Fruit fly (Drosophila melanogaster) whole organism, embryonic: Measurements from ENCODE around the gene CG12728.

ENCODE experiments used
- CG10979 ChIP-seq: fragments of 200-800 bp; sonication (Bioruptor generic); optimal IDR thresholded peaks from 2 replicates; lab custom pipeline; 2018; ENCODE audit warnings: missing biosample characterization, mild to moderate bottlenecking, missing genetic modification characterization, moderate library complexity
- CG13287 ChIP-seq: fragments of 200-800 bp; sonication (Bioruptor generic); IDR thresholded peaks from 2 replicates; pipeline ENCODE4 v1.3.6; 2022; ENCODE audit warnings: missing biosample characterization, missing genetic modification characterization; ENCODE audit not compliant: partially characterized antibody
- CG14860 ChIP-seq: fragments of 200-800 bp; sonication (Bioruptor generic); IDR thresholded peaks from 3 replicates; pipeline ENCODE4 v1.3.6; 2022; ENCODE audit warnings: missing biosample characterization, missing genetic modification characterization; ENCODE audit not compliant: partially characterized antibody
- CG15479 ChIP-seq: fragments of 200-800 bp; sonication (Bioruptor generic); optimal IDR thresholded peaks from 3 replicates; lab custom pipeline; 2019; ENCODE audit warnings: missing biosample characterization, mild to moderate bottlenecking, missing genetic modification characterization, moderate library complexity
- CG15514 ChIP-seq: fragments of 200-800 bp; sonication (Bioruptor generic); optimal IDR thresholded peaks from 3 replicates; lab custom pipeline; 2017; ENCODE audit warnings: missing biosample characterization, missing genetic modification characterization, mild to moderate bottlenecking, moderate library complexity, missing genetic modification reagents
- CG17912 ChIP-seq: fragments of 200-800 bp; sonication (Bioruptor generic); optimal IDR thresholded peaks from 2 replicates; lab custom pipeline; 2018; ENCODE audit warnings: missing biosample characterization, mild to moderate bottlenecking, missing genetic modification characterization
- CG2116 ChIP-seq: fragments of 200-800 bp; sonication (Bioruptor generic); optimal IDR thresholded peaks from 3 replicates; lab custom pipeline; 2018; ENCODE audit warnings: missing biosample characterization, mild to moderate bottlenecking, missing genetic modification characterization
- CG34224 ChIP-seq: fragments of 200-800 bp; sonication (Bioruptor generic); IDR thresholded peaks from 3 replicates; pipeline ENCODE4 v1.3.6; 2022; ENCODE audit warnings: missing biosample characterization, missing genetic modification characterization; ENCODE audit not compliant: partially characterized antibody
- CG3995 ChIP-seq: fragments of 200-800 bp; sonication (Bioruptor generic); optimal IDR thresholded peaks from 3 replicates; lab custom pipeline; 2016; ENCODE audit warnings: missing biosample characterization, missing genetic modification characterization
- CG42726 ChIP-seq: fragments of 200-800 bp; sonication (Bioruptor generic); IDR thresholded peaks from 2 replicates; pipeline ENCODE4 v1.3.6; 2022; ENCODE audit warnings: missing biosample characterization, missing genetic modification characterization; ENCODE audit not compliant: partially characterized antibody
- CG6765 ChIP-seq: fragments of 200-800 bp; sonication (Bioruptor generic); optimal IDR thresholded peaks from 3 replicates; lab custom pipeline; 2017; ENCODE audit warnings: missing biosample characterization, mild to moderate bottlenecking, missing genetic modification characterization
- CG6791 ChIP-seq: fragments of 200-800 bp; sonication (Bioruptor generic); IDR thresholded peaks from 3 replicates; pipeline ENCODE4 v1.3.6; 2022; ENCODE audit warnings: missing biosample characterization, missing genetic modification characterization; ENCODE audit not compliant: partially characterized antibody
- Doc3 ChIP-seq: fragments of 200-800 bp; sonication (Bioruptor generic); IDR thresholded peaks from 3 replicates; pipeline ENCODE4 v1.3.6; 2022; ENCODE audit warnings: missing biosample characterization, missing genetic modification characterization; ENCODE audit not compliant: partially characterized antibody
- Dp ChIP-seq: fragments of 200-800 bp; sonication (Bioruptor generic); optimal IDR thresholded peaks from 2 replicates; lab custom pipeline; 2018; ENCODE audit warnings: missing biosample characterization, mild to moderate bottlenecking, missing genetic modification characterization, moderate library complexity
- Dref ChIP-seq: fragments of 200-800 bp; sonication (Bioruptor generic); IDR thresholded peaks from 2 replicates; pipeline ENCODE4 v1.3.6; 2022; ENCODE audit warnings: missing biosample characterization, missing genetic modification characterization
- E2f2 ChIP-seq: fragments of 200-800 bp; sonication (Bioruptor generic); IDR thresholded peaks from 2 replicates; pipeline ENCODE4 v1.3.6; 2022; ENCODE audit warnings: missing biosample characterization, missing genetic modification characterization
- H15 ChIP-seq: fragments of 200-800 bp; sonication (Bioruptor generic); IDR thresholded peaks from 3 replicates; pipeline ENCODE4 v1.3.6; 2022; ENCODE audit warnings: missing biosample characterization, missing genetic modification characterization
- HLH4C ChIP-seq: fragments of 200-800 bp; sonication (Bioruptor generic); IDR thresholded peaks from 3 replicates; pipeline ENCODE4 v1.3.6; 2022; ENCODE audit warnings: missing biosample characterization, missing genetic modification characterization; ENCODE audit not compliant: partially characterized antibody
- Hand ChIP-seq: fragments of 200-800 bp; sonication (Bioruptor generic); optimal IDR thresholded peaks from 2 replicates; lab custom pipeline; 2017; ENCODE audit warnings: mild to moderate bottlenecking, missing biosample characterization, missing genetic modification reagents, missing genetic modification characterization
- Opbp ChIP-seq: fragments of 200-800 bp; sonication (Bioruptor generic); IDR thresholded peaks from 3 replicates; pipeline ENCODE4 v1.3.6; 2022; ENCODE audit warnings: missing biosample characterization, missing genetic modification characterization; ENCODE audit not compliant: partially characterized antibody
- Rfx ChIP-seq: fragments of 200-800 bp; sonication (Bioruptor generic); IDR thresholded peaks from 2 replicates; pipeline ENCODE4 v1.3.6; 2022; ENCODE audit warnings: missing biosample characterization, missing genetic modification characterization
- Scr ChIP-seq: fragments of 200-800 bp; sonication (Bioruptor generic); IDR thresholded peaks from 2 replicates; pipeline ENCODE4 v1.3.6; 2022; ENCODE audit warnings: missing biosample characterization, missing genetic modification characterization; ENCODE audit not compliant: partially characterized antibody
- Side ChIP-seq: fragments of 200-800 bp; sonication (Bioruptor generic); optimal IDR thresholded peaks from 2 replicates; lab custom pipeline; 2016; ENCODE audit warnings: missing biosample characterization, missing genetic modification characterization
- TFAM ChIP-seq: fragments of 200-800 bp; sonication (Bioruptor generic); optimal IDR thresholded peaks from 2 replicates; lab custom pipeline; 2017; ENCODE audit warnings: missing biosample characterization, missing genetic modification characterization, inconsistent platforms
- amos ChIP-seq: fragments of 200-800 bp; sonication (Bioruptor generic); IDR thresholded peaks from 2 replicates; pipeline ENCODE4 v1.3.6; 2022; ENCODE audit warnings: missing biosample characterization, missing genetic modification characterization; ENCODE audit not compliant: partially characterized antibody
- chm ChIP-seq: fragments of 200-800 bp; sonication (Bioruptor generic); IDR thresholded peaks from 2 replicates; pipeline ENCODE4 v1.3.6; 2022; ENCODE audit warnings: missing biosample characterization, missing genetic modification characterization
- croc ChIP-seq: fragments of 200-800 bp; sonication (Bioruptor generic); conservative IDR thresholded peaks from 3 replicates; pipeline ENCODE4 v1.3.6; 2022; ENCODE audit warnings: missing biosample characterization, missing genetic modification characterization
- dysf ChIP-seq: fragments of 200-800 bp; sonication (Bioruptor generic); IDR thresholded peaks from 3 replicates; pipeline ENCODE4 v1.3.6; 2022; ENCODE audit warnings: missing biosample characterization, missing genetic modification characterization
- en ChIP-seq: fragments of 200-800 bp; sonication (Bioruptor generic); optimal IDR thresholded peaks from 2 replicates; lab custom pipeline; 2016; ENCODE audit warnings: missing biosample characterization, missing genetic modification characterization
- hb ChIP-seq: fragments of 200-800 bp; sonication (Bioruptor generic); IDR thresholded peaks from 3 replicates; pipeline ENCODE4 v1.3.6; 2022; ENCODE audit warnings: missing biosample characterization, missing genetic modification characterization; ENCODE audit not compliant: partially characterized antibody
- hbn ChIP-seq: fragments of 200-800 bp; sonication (Bioruptor generic); IDR thresholded peaks from 2 replicates; pipeline ENCODE4 v1.3.6; 2022; ENCODE audit warnings: missing biosample characterization, missing genetic modification characterization; ENCODE audit not compliant: partially characterized antibody
- inv ChIP-seq: fragments of 200-800 bp; sonication (Bioruptor generic); IDR thresholded peaks from 2 replicates; pipeline ENCODE4 v1.3.6; 2022; ENCODE audit warnings: missing biosample characterization, missing genetic modification characterization; ENCODE audit not compliant: partially characterized antibody
- knrl ChIP-seq: fragments of 200-800 bp; sonication (Bioruptor generic); IDR thresholded peaks from 3 replicates; pipeline ENCODE4 v1.3.6; 2022; ENCODE audit warnings: missing biosample characterization, missing genetic modification characterization; ENCODE audit not compliant: partially characterized antibody
- lbe ChIP-seq: fragments of 200-800 bp; sonication (Bioruptor generic); optimal IDR thresholded peaks from 2 replicates; lab custom pipeline; 2016; ENCODE audit warnings: missing biosample characterization, mild to moderate bottlenecking, missing genetic modification characterization
- lola ChIP-seq, 3 experiments: fragments of >200 bp in 2 of 3; fragments of 200-800 bp in 1 of 3; sonication (Bioruptor generic) in 1 of 3; optimal IDR thresholded peaks; 2 replicates each; lab custom pipeline; 2017 to 2019; ENCODE audit warnings: missing biosample characterization in 3 of 3, missing genetic modification characterization in 3 of 3, mild to moderate bottlenecking in 1 of 3, moderate library complexity in 1 of 3
- nerfin-2 ChIP-seq: fragments of 200-800 bp; sonication (Bioruptor generic); IDR thresholded peaks from 2 replicates; pipeline ENCODE4 v1.3.6; 2022; ENCODE audit warnings: missing biosample characterization, missing genetic modification characterization; ENCODE audit not compliant: partially characterized antibody
- pzg ChIP-seq: fragments of 200-800 bp; sonication (Bioruptor generic); optimal IDR thresholded peaks from 3 replicates; lab custom pipeline; 2018; ENCODE audit warnings: missing biosample characterization, mild to moderate bottlenecking, missing genetic modification characterization, moderate library complexity
- row ChIP-seq: fragments of 200-800 bp; sonication (Bioruptor generic); IDR thresholded peaks from 3 replicates; pipeline ENCODE4 v1.3.6; 2022; ENCODE audit warnings: missing biosample characterization, missing genetic modification characterization
- slbo ChIP-seq: fragments of 200-800 bp; sonication (Bioruptor generic); IDR thresholded peaks from 2 replicates; pipeline ENCODE4 v1.3.6; 2022; ENCODE audit warnings: missing biosample characterization, missing genetic modification characterization
- unc-4 ChIP-seq: fragments of 200-800 bp; sonication (Bioruptor generic); IDR thresholded peaks from 2 replicates; pipeline ENCODE4 v1.3.6; 2022; ENCODE audit warnings: missing biosample characterization, missing genetic modification characterization; ENCODE audit not compliant: partially characterized antibody
- unpg ChIP-seq: fragments of 200-800 bp; sonication (Bioruptor generic); optimal IDR thresholded peaks from 3 replicates; lab custom pipeline; 2018; ENCODE audit warnings: missing biosample characterization, mild to moderate bottlenecking, missing genetic modification characterization, moderate library complexity
- vnd ChIP-seq: fragments of 200-800 bp; sonication (Bioruptor generic); IDR thresholded peaks from 3 replicates; pipeline ENCODE4 v1.3.6; 2022; ENCODE audit warnings: missing biosample characterization, missing genetic modification characterization; ENCODE audit not compliant: partially characterized antibody
- zen2 ChIP-seq: fragments of 200-800 bp; sonication (Bioruptor generic); IDR thresholded peaks from 3 replicates; pipeline ENCODE4 v1.3.6; 2022; ENCODE audit warnings: missing biosample characterization, missing genetic modification characterization; ENCODE audit not compliant: partially characterized antibody

The CG12728 gene

DNA sequence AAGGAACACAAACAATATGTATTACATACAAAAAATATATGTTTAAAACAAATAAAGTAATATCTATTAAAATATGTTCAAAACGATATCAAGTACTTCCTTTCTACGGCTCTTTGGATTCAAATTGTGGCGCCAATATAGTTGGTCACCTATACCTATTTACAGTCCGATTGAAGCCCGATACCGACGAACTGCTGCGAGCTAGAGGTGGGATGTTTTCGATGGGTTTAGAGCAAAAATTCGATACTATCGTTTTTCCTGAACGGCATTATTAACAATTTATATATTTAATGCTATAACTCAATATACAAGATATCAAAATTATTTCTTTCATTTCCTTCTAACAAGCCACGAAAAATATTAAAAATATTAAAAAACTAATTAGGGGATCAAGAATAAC lies 582 bp upstream of the CG12728 start (continued):
- TF ChIP-seq pzg (GFP tag; lab: Kevin White, UChicago) (peak; percentile 27), croc (GFP tag; lab: Robert Waterston, UW) (no peak), CG42726 (GFP tag; lab: Robert Waterston, UW) (peak; percentile 23; the same call in 1 of the 2 replicates), H15 (GFP tag; lab: Robert Waterston, UW) (no peak), Dref (GFP tag; lab: Robert Waterston, UW) (peak; percentile 75), Hand (GFP tag; lab: Kevin White, UChicago) (no peak), hbn (GFP tag; lab: Robert Waterston, UW) (peak; percentile 56), HLH4C (GFP tag; lab: Robert Waterston, UW) (peak; percentile 57), E2f2 (peak; percentile 82), nerfin-2 (GFP tag; lab: Robert Waterston, UW) (0 out of 2 replicates have a peak, but pooled peaks have one; percentile 32), unc-4 (GFP tag; lab: Robert Waterston, UW) (peak; percentile 68), hb (GFP tag; lab: Robert Waterston, UW) (peak; percentile 26; the same call in 1 of the 3 replicates), Doc3 (GFP tag; lab: Robert Waterston, UW) (peak; percentile 56), knrl (GFP tag; lab: Robert Waterston, UW) (peak; percentile 51; the same call in 2 of the 3 replicates), amos (GFP tag; lab: Robert Waterston, UW) (peak; percentile 69), en (GFP tag; lab: Kevin White, UChicago) (no peak), Dp (GFP tag; lab: Kevin White, UChicago) (peak; percentile 69), Side (GFP tag; lab: Kevin White, UChicago) (no peak), unpg (GFP tag; lab: Kevin White, UChicago) (no peak), CG15514 (GFP tag; lab: Kevin White, UChicago) (peak; percentile 1), CG6765 (no peak), Opbp (GFP tag; lab: Robert Waterston, UW) (peak; percentile 80; the same call in 2 of the 3 replicates), CG17912 (GFP tag; lab: Kevin White, UChicago) (no peak), zen2 (GFP tag; lab: Robert Waterston, UW) (peak; percentile 50; the same call in 1 of the 3 replicates), lola (GFP tag; optimal IDR thresholded peaks at IDR 0.05; lab: Kevin White, UChicago) (no peak), TFAM (no peak), CG34224 (peak; percentile 65), CG6791 (peak; percentile 71; the same call in 2 of the 3 replicates), Rfx (GFP tag; lab: Robert Waterston, UW) (no peak), CG10979 (tag; lab: Kevin White, UChicago) (no peak), dysf (GFP tag; lab: Robert Waterston, UW) (no peak), Scr (GFP tag; lab: Robert Waterston, UW) (peak; percentile 70), CG14860 (GFP tag; lab: Robert Waterston, UW) (peak; percentile 42; the same call in 1 of the 3 replicates), row (peak; percentile 59; the same call in 2 of the 3 replicates), CG2116 (GFP tag; lab: Kevin White, UChicago) (peak; percentile 25), CG3995 (GFP tag; lab: Kevin White, UChicago) (peak; percentile 1), slbo (GFP tag; lab: Robert Waterston, UW) (peak; percentile 26; the same call in 1 of the 2 replicates), CG13287 (GFP tag; lab: Robert Waterston, UW) (peak; percentile 75), chm (GFP tag; lab: Robert Waterston, UW) (no peak), vnd (peak; percentile 41; the same call in 2 of the 3 replicates), CG15479 (no peak), lbe (GFP tag; lab: Kevin White, UChicago) (peak; percentile 4), inv (GFP tag; lab: Robert Waterston, UW) (peak; percentile 41; the same call in 1 of the 2 replicates)
- TF ChIP-seq, all 482 proteins: peak for 37
